Fruit fly (Drosophila melanogaster): ENCODE measurements around the gene CG31743.

Gene CG31743

DNA sequence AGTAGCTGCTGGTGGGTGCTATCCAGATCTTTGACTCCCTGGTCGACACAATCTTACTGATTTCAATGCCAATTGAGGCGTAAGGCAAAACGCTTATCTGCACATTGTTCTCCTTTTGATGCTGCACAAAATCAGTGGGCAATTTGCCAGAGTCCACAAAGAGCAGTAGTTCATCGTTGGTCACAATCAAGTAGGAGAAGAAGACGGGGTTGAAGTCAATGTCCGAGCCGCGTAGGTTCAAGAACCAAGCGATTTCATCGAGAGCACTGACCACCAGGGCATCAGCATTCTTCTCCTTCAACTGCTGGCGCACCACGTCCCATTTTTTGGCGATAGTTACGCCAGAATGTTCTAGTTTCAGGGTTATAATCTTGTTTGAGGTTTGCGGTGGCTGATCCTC is 30.0 kb downstream of the CG31743 start:
- TF ChIP-seq pan (optimal IDR thresholded peaks at IDR 0.05), result no peak
- TF ChIP-seq Dfd (GFP tag; optimal IDR thresholded peaks at IDR 0.05), result no peak
- no peak for TF ChIP-seq Abd-B (GFP tag; optimal IDR thresholded peaks at IDR 0.05)
- no peak for TF ChIP-seq dsf (GFP tag; optimal IDR thresholded peaks at IDR 0.05; ENCODE audit: borderline replicate concordance)
- no peak for TF ChIP-seq psq (GFP tag; optimal IDR thresholded peaks at IDR 0.05)

DNA sequence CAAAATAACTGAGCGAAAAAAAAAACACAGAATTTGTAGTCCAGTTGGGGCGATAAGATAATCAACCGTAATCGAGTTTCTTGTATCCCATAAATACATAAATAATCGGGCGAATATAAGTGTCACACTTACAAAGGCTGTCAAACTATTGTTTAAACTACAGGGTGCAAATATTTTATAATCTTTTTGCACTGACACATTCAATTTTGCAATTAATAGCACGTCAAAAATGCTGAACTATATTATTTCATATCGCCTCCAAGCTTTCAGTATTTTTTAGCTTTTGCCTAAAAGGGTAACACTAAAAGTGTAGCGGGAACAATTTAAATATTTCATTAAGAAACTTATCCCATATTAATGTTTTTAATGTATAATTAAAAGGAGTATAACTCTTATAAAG is 30.9 kb downstream of the CG31743 start, which contains the start of gene ApepP:
Gene ApepP (minus strand): TSS at position 242 of the 400 bp plus-strand sequence.
- TF ChIP-seq Hr83 (GFP tag; optimal IDR thresholded peaks at IDR 0.05; ENCODE audit: poor library complexity, severe bottlenecking) (peak; percentile 32), ey (GFP tag; optimal IDR thresholded peaks at IDR 0.05) (no peak)

DNA sequence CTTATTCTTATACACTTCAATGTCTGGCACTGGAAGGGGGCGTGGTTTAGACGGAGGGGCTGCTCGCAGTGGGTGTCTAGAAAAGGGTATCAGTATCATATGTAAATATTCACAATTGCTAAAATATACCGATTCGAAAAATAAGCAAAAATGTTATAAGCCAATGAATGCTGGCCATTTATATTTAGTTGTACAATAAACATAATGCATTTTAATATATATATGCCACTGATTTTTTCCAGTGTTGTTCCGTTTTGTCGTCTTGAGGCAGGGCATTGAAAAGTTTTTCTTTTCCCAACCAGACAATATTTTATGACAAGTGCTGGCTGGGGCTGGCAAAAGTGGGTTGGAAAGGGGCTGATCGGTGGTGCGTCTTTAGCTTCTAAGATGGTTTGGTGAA is 42.5 kb downstream of the CG31743 start:
- TF ChIP-seq Hr78 (GFP tag; optimal IDR thresholded peaks at IDR 0.05) (no peak), pan (optimal IDR thresholded peaks at IDR 0.05) (no peak), sv (GFP tag; optimal IDR thresholded peaks at IDR 0.05) (no peak), Dfd (GFP tag; optimal IDR thresholded peaks at IDR 0.05) (no peak), lola (GFP tag; optimal IDR thresholded peaks at IDR 0.05) (no peak), tai (GFP tag; optimal IDR thresholded peaks at IDR 0.05) (no peak), Dif (GFP tag; optimal IDR thresholded peaks at IDR 0.05; ENCODE audit: partially characterized antibody) (no peak), Mio (GFP tag; optimal IDR thresholded peaks at IDR 0.05) (no peak), N (GFP tag; optimal IDR thresholded peaks at IDR 0.05) (no peak), Hr83 (GFP tag; optimal IDR thresholded peaks at IDR 0.05; ENCODE audit: poor library complexity, severe bottlenecking) (no peak), Myc (optimal IDR thresholded peaks at IDR 0.05) (no peak), h (GFP tag; optimal IDR thresholded peaks at IDR 0.05) (no peak), GATAd (GFP tag; optimal IDR thresholded peaks at IDR 0.05) (no peak), Jra (GFP tag; optimal IDR thresholded peaks at IDR 0.05) (no peak), CrebA (GFP tag; optimal IDR thresholded peaks at IDR 0.05; ENCODE audit: borderline replicate concordance) (no peak), jim (GFP tag; optimal IDR thresholded peaks at IDR 0.05) (no peak), psq (GFP tag; optimal IDR thresholded peaks at IDR 0.05) (no peak)
